Worm (Caenorhabditis elegans): ENCODE measurements around the gene bli-6.

Gene bli-6

DNA sequence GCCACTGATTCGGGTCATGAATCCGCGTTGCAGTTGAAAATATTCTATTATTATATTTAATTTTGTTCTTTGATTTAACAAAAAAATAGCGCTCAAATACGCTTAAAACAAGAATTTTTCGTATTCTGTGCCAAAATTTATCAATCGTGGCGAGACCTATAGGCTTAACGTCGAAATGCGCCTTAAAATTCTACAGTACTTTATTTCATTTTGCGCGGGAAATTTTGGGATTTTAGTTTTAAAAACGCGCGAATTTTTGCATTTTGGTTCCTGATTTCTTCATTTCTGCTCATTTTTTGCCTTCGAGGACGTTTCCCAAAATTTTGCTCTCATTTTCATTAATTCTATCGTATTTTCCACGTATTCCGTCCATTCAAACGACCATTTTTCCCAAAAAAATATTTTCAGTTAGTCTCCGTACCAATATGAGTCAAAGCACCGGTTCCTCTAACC, 44.3 kb downstream of the bli-6 start, which contains the start of gene puf-11:
puf-11 (plus strand) TSS at position 403 of the 453 bp plus-strand sequence.
- TF ChIP-seq pax-3 (tag; optimal IDR thresholded peaks at IDR 0.05) (no peak), nhr-71 (tag; optimal IDR thresholded peaks at IDR 0.05) (no peak)

DNA sequence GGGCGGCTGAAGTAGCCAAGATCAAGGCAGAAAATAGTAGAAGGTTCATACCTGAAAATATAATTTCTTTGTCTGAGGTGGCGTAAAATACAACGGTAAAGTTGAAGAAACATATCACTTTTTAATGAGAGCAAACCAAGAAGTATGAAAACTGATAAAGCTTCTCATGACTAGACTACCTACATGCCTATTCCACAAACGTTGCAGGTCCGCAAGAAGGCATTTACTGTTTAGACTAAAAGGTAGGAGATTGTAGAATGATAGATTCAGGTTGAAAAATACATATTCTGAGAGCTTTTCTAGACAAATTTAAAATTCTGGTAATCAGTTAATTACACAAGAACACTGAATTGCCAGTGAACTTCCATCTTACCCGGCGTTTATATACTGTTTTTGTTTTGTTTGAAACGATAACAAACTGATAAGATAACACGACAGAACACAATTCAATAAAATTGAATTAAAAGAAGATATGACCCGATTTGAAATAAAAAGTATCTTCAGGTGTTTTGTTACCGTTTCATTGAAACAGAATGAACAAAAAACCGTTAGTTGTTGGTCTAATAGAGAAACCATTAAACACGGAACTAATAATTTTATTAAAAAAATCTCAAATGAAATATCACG, 49.3 kb downstream of the bli-6 start, which contains the start of gene acp-6:
acp-6 (minus strand) TSS at position 51 of the 627 bp plus-strand sequence.
- TF ChIP-seq lsy-2 (tag; optimal IDR thresholded peaks at IDR 0.05) (no peak), elt-3 (tag; optimal IDR thresholded peaks at IDR 0.05) (peak in 2 of 6 experiments; percentile 50 to 69)

DNA sequence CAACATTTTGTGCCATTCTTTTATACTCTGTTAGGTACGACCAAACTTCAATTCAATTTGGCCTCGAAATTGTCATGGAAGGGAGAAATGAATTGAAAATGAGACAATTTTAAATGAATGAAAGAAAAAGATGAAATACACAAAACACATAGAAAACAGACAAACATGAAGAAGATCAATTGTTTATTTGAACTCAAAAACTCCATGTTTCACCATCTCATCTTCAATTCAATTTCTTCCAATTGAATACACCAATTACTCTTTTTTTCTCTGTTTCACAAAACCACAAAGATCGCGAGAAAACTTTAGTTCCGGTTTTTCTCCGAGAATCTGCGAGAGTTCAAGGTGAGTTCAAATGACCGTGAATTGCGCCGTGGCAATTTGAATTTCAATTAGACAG, 50.4 kb downstream of the bli-6 start:
- TF ChIP-seq lin-14 (GFP tag; optimal IDR thresholded peaks at IDR 0.05) (peak; percentile 79), nhr-85 (tag) (peak; percentile 92), C16A3.4 (tag; optimal IDR thresholded peaks at IDR 0.05) (no peak), pag-3 (tag; optimal IDR thresholded peaks at IDR 0.05; ENCODE audit: borderline replicate concordance, insufficient read depth) (no peak), efl-3 (GFP tag; optimal IDR thresholded peaks at IDR 0.05) (no peak), F16B12.6 (tag; optimal IDR thresholded peaks at IDR 0.05) (no peak), tbx-2 (tag; optimal IDR thresholded peaks at IDR 0.05) (peak; percentile 22), egl-13 (tag; optimal IDR thresholded peaks at IDR 0.05) (no peak), nhr-237 (tag; optimal IDR thresholded peaks at IDR 0.05) (no peak), swsn-7 (tag; optimal IDR thresholded peaks at IDR 0.05) (no peak), blmp-1 (tag; optimal IDR thresholded peaks at IDR 0.05) (peak; percentile 46), ztf-4 (tag; optimal IDR thresholded peaks at IDR 0.05) (no peak), efl-1 (optimal IDR thresholded peaks at IDR 0.05) (peak in 1 of 2 experiments; percentile 0), efl-1 (GFP tag; optimal IDR thresholded peaks at IDR 0.05 in 1 of 2) (no peak), nhr-19 (GFP tag; conservative IDR thresholded peaks at IDR 0.05) (no peak), grh-1 (GFP tag; IDR thresholded peaks at IDR 0.05) (peak; percentile 42; the same call in 1 of the 2 replicates), skn-1 (tag; optimal IDR thresholded peaks at IDR 0.05) (no peak), sox-4 (tag; optimal IDR thresholded peaks at IDR 0.05) (no peak), C34B4.2 (tag; optimal IDR thresholded peaks at IDR 0.05) (no peak), lin-35 (GFP tag; optimal IDR thresholded peaks at IDR 0.05) (no peak)

Measured in whole organism, L1 larva.